Worm (Caenorhabditis elegans): ENCODE results near the gene F52H2.15.

The F52H2.15 gene

DNA sequence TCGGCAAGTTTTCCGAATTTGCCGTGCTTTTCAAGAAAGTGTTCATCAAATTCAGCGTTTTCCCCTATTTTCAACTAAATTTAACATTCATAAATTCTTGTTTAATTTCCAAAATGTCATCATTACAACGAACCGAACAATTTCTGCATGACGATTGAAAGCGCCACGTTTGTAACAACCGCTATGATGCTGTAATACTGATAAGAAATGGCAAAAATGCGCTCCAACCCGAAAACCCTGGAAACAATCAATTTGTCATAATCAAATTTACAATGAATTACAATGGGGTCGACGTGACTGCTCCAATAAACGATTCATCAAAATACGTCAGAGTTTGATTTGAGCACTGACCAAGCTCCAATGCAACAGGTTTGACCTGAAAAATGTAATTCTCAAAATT is 20.5 kb upstream of the F52H2.15 start (continued):
- TF ChIP-seq lim-7 (GFP tag; IDR thresholded peaks at IDR 0.05) (no peak), nhr-77 (tag; optimal IDR thresholded peaks at IDR 0.05) (peak; percentile 4), mxl-3 (GFP tag; optimal IDR thresholded peaks at IDR 0.05) (peak; percentile 7), spr-3 (GFP tag; optimal IDR thresholded peaks at IDR 0.05) (no peak), daf-19 (GFP tag; conservative IDR thresholded peaks at IDR 0.05) (no peak), arid-1 (GFP tag; conservative IDR thresholded peaks at IDR 0.05) (no peak), F49E8.2 (tag; optimal IDR thresholded peaks at IDR 0.05; ENCODE audit: borderline replicate concordance) (no peak), zip-2 (tag; optimal IDR thresholded peaks at IDR 0.05) (no peak), snpc-4 (tag; optimal IDR thresholded peaks at IDR 0.05) (no peak), hlh-11 (tag; optimal IDR thresholded peaks at IDR 0.05) (peak; percentile 43), set-16 (GFP tag; IDR thresholded peaks at IDR 0.05) (no peak), nhr-111 (GFP tag; optimal IDR thresholded peaks at IDR 0.05) (no peak), fkh-10 (GFP tag; optimal IDR thresholded peaks at IDR 0.05) (no peak), mep-1 (tag; optimal IDR thresholded peaks at IDR 0.05) (no peak), ztf-7 (tag; optimal IDR thresholded peaks at IDR 0.05) (no peak), pha-4 (GFP tag; IDR thresholded peaks at IDR 0.05) (no peak), pha-4 (tag; optimal IDR thresholded peaks at IDR 0.05) (no peak), ceh-20 (GFP tag; IDR thresholded peaks at IDR 0.05) (no peak), lin-1 (GFP tag; IDR thresholded peaks at IDR 0.05) (no peak), R02D3.7 (tag; optimal IDR thresholded peaks at IDR 0.05) (no peak), egl-27 (tag; optimal IDR thresholded peaks at IDR 0.05) (no peak), aha-1 (tag) (no peak), lsy-2 (tag; optimal IDR thresholded peaks at IDR 0.05) (no peak), nhr-11 (tag; optimal IDR thresholded peaks at IDR 0.05) (no peak), dmd-6 (GFP tag; IDR thresholded peaks at IDR 0.05) (peak; percentile 64), dpl-1 (GFP tag; optimal IDR thresholded peaks at IDR 0.05) (no peak), php-3 (GFP tag; IDR thresholded peaks at IDR 0.05) (peak; percentile 83), aly-2 (tag; optimal IDR thresholded peaks at IDR 0.05) (no peak), D1046.2 (GFP tag; IDR thresholded peaks at IDR 0.05) (no peak), saeg-2 (GFP tag; IDR thresholded peaks at IDR 0.05) (no peak), lin-13 (GFP tag; optimal IDR thresholded peaks at IDR 0.05) (no peak), daf-8 (GFP tag; IDR thresholded peaks at IDR 0.05) (no peak), egl-43 (GFP tag; IDR thresholded peaks at IDR 0.05) (no peak), jun-1 (tag; optimal IDR thresholded peaks at IDR 0.05) (no peak), dve-1 (tag; optimal IDR thresholded peaks at IDR 0.05; ENCODE audit: insufficient read depth) (peak; percentile 49), Y75B8A.6 (GFP tag; IDR thresholded peaks at IDR 0.05) (no peak), zag-1 (tag; optimal IDR thresholded peaks at IDR 0.05) (no peak), nhr-28 (tag; optimal IDR thresholded peaks at IDR 0.05) (peak; percentile 59), ces-1 (GFP tag; optimal IDR thresholded peaks at IDR 0.05) (no peak), T20F7.1 (GFP tag; optimal IDR thresholded peaks at IDR 0.05) (no peak), F44E2.7 (GFP tag; IDR thresholded peaks at IDR 0.05) (no peak), snpc-1.2 (GFP tag; IDR thresholded peaks at IDR 0.05) (no peak), gei-8 (GFP tag; optimal IDR thresholded peaks at IDR 0.05) (no peak), hif-1 (tag; optimal IDR thresholded peaks at IDR 0.05) (no peak), daf-16 (GFP tag; optimal IDR thresholded peaks at IDR 0.05) (no peak), daf-16 (tag; optimal IDR thresholded peaks at IDR 0.05) (peak; percentile 72), madf-9 (GFP tag; conservative IDR thresholded peaks at IDR 0.05) (no peak), Y105C5A.15 (GFP tag; IDR thresholded peaks at IDR 0.05) (no peak), F37D6.2 (tag; optimal IDR thresholded peaks at IDR 0.05) (no peak), dmd-8 (GFP tag; IDR thresholded peaks at IDR 0.05) (no peak), nhr-76 (tag; optimal IDR thresholded peaks at IDR 0.05) (no peak), mes-2 (tag; optimal IDR thresholded peaks at IDR 0.05; ENCODE audit: poor library complexity, severe bottlenecking) (peak; percentile 1), zfp-2 (tag; optimal IDR thresholded peaks at IDR 0.05) (no peak), skn-1 (tag; optimal IDR thresholded peaks at IDR 0.05) (no peak)
